Worm (Caenorhabditis elegans) whole organism, L1 larva: Measurements from ENCODE around the gene F49F1.7.

ENCODE experiments used
- Y116A8C.19 ChIP-seq: sonication (generic microtip); optimal IDR thresholded peaks from 2 replicates; lab custom pipeline; 2016; ENCODE audit warnings: missing compliant biosample characterization, missing genetic modification characterization, borderline replicate concordance
- aha-1 ChIP-seq: fragments of 150-350 bp; optimal IDR thresholded peaks from 2 replicates; lab custom pipeline; 2014; ENCODE audit warnings: missing biosample characterization, missing genetic modification characterization
- ama-1 ChIP-seq: fragments of 150-350 bp; optimal IDR thresholded peaks from 2 replicates; lab custom pipeline; 2014
- ceh-82 ChIP-seq, 3 experiments: fragments of 150-350 bp in 1 of 3; sonication (generic microtip) in 2 of 3; optimal IDR thresholded peaks; 2 replicates each; lab custom pipeline; 2014 to 2017; ENCODE audit warnings: missing biosample characterization in 3 of 3, missing genetic modification characterization in 3 of 3
- fos-1 ChIP-seq: fragments of 150-350 bp; optimal IDR thresholded peaks from 2 replicates; lab custom pipeline; 2014; ENCODE audit warnings: missing biosample characterization, missing genetic modification characterization
- mep-1 ChIP-seq: fragments of 150-350 bp; optimal IDR thresholded peaks from 2 replicates; lab custom pipeline; 2014; ENCODE audit warnings: missing biosample characterization, missing genetic modification characterization
- nhr-11 ChIP-seq: fragments of 150-350 bp; optimal IDR thresholded peaks from 2 replicates; lab custom pipeline; 2014; ENCODE audit warnings: missing biosample characterization, missing genetic modification characterization
- nhr-76 ChIP-seq: sonication (generic microtip); optimal IDR thresholded peaks from 2 replicates; lab custom pipeline; 2017; ENCODE audit warnings: missing biosample characterization, missing genetic modification characterization
- nhr-77 ChIP-seq: fragments of 150-350 bp; optimal IDR thresholded peaks from 2 replicates; lab custom pipeline; 2014; ENCODE audit warnings: missing biosample characterization, missing genetic modification characterization
- pqm-1 ChIP-seq: sonication (generic microtip); optimal IDR thresholded peaks from 3 replicates; lab custom pipeline; 2017; ENCODE audit warnings: missing biosample characterization, missing genetic modification characterization
- skn-1 ChIP-seq: fragments of 150-350 bp; optimal IDR thresholded peaks from 2 replicates; lab custom pipeline; 2014; ENCODE audit warnings: missing biosample characterization, missing genetic modification characterization
- snpc-4 ChIP-seq: fragments of 150-350 bp; optimal IDR thresholded peaks from 2 replicates; lab custom pipeline; 2014; ENCODE audit warnings: missing biosample characterization, missing genetic modification characterization
- snu-23 ChIP-seq: sonication (generic microtip); optimal IDR thresholded peaks from 2 replicates; lab custom pipeline; 2016; ENCODE audit warnings: missing genetic modification characterization, missing compliant biosample characterization
- unc-130 ChIP-seq: fragments of 150-350 bp; optimal IDR thresholded peaks from 2 replicates; lab custom pipeline; 2017; ENCODE audit warnings: missing biosample characterization, missing genetic modification characterization, inconsistent platforms

- TF ChIP-seq unc-130 (tag; lab: Kevin White, UChicago) (no peak), aha-1 (tag; lab: Kevin White, UChicago) (no peak), snu-23 (GFP tag; lab: Kevin White, UChicago) (no peak), ama-1 (lab: Kevin White, UChicago) (no peak), nhr-11 (tag; lab: Kevin White, UChicago) (no peak), skn-1 (tag; lab: Kevin White, UChicago) (no peak), pqm-1 (tag; lab: Kevin White, UChicago) (no peak), mep-1 (tag; lab: Kevin White, UChicago) (no peak), nhr-76 (no peak), nhr-77 (tag; lab: Kevin White, UChicago) (no peak), Y116A8C.19 (tag; lab: Kevin White, UChicago) (no peak), ceh-82 (tag; optimal IDR thresholded peaks at IDR 0.05; lab: Kevin White, UChicago) (no peak), fos-1 (tag; lab: Kevin White, UChicago) (no peak), snpc-4 (tag; lab: Kevin White, UChicago) (no peak)
These were observed 15.8 kb upstream of the F49F1.7 start, which contains the start of gene F49F1.11 for ce11 chrIV:4141311-4141710.
